Fruit fly (Drosophila melanogaster) whole organism, embryonic: Measurements from ENCODE around the gene gish.

Experiments
- Atf6 ChIP-seq: fragments of 200-800 bp; sonication (Bioruptor generic); IDR thresholded peaks from 2 replicates; pipeline ENCODE4 v1.3.6; 2022; ENCODE audit warnings: missing biosample characterization, missing genetic modification characterization
- Bteb2 ChIP-seq: fragments of 200-800 bp; sonication (Bioruptor generic); optimal IDR thresholded peaks from 2 replicates; lab custom pipeline; 2016; ENCODE audit warnings: missing biosample characterization, missing genetic modification characterization
- CG11093 ChIP-seq: fragments of 200-800 bp; sonication (Bioruptor generic); IDR thresholded peaks from 3 replicates; pipeline ENCODE4 v1.3.6; 2022; ENCODE audit warnings: missing biosample characterization, missing genetic modification characterization
- CG11504 ChIP-seq: fragments of 200-800 bp; sonication (Bioruptor generic); optimal IDR thresholded peaks from 3 replicates; lab custom pipeline; 2019; ENCODE audit warnings: missing biosample characterization, mild to moderate bottlenecking, missing genetic modification characterization, moderate library complexity
- CG12104 ChIP-seq: fragments of 200-800 bp; sonication (Bioruptor generic); optimal IDR thresholded peaks from 3 replicates; lab custom pipeline; 2016; ENCODE audit warnings: missing biosample characterization, missing genetic modification characterization
- CG12155 ChIP-seq: fragments of 200-800 bp; sonication (Bioruptor generic); optimal IDR thresholded peaks from 3 replicates; lab custom pipeline; 2016; ENCODE audit warnings: missing biosample characterization, missing genetic modification characterization
- CG1233 ChIP-seq: fragments of 200-800 bp; sonication (Bioruptor generic); optimal IDR thresholded peaks from 4 replicates; lab custom pipeline; 2018; ENCODE audit warnings: missing biosample characterization, mild to moderate bottlenecking, missing genetic modification characterization
- CG13296 ChIP-seq: fragments of 200-800 bp; sonication (Bioruptor generic); optimal IDR thresholded peaks from 3 replicates; lab custom pipeline; 2018; ENCODE audit warnings: missing biosample characterization, mild to moderate bottlenecking, missing genetic modification characterization
- CG13775 ChIP-seq: fragments of 200-800 bp; sonication (Bioruptor generic); optimal IDR thresholded peaks from 3 replicates; lab custom pipeline; 2017; ENCODE audit warnings: missing biosample characterization, mild to moderate bottlenecking, missing genetic modification characterization
- CG15011 ChIP-seq: fragments of 200-800 bp; sonication (Bioruptor generic); optimal IDR thresholded peaks from 3 replicates; lab custom pipeline; 2018; ENCODE audit warnings: missing biosample characterization, mild to moderate bottlenecking, missing genetic modification characterization
- CG15601 ChIP-seq: fragments of 200-800 bp; sonication (Bioruptor generic); optimal IDR thresholded peaks from 3 replicates; lab custom pipeline; 2019; ENCODE audit warnings: missing biosample characterization, mild to moderate bottlenecking, missing genetic modification characterization, moderate library complexity
- CG17328 ChIP-seq: fragments of 200-800 bp; sonication (Bioruptor generic); IDR thresholded peaks from 2 replicates; pipeline ENCODE4 v1.3.6; 2022; ENCODE audit warnings: missing biosample characterization, missing genetic modification characterization
- CG18262 ChIP-seq: fragments of 200-800 bp; optimal IDR thresholded peaks from 3 replicates; lab custom pipeline; 2019; ENCODE audit warnings: missing biosample characterization, mild to moderate bottlenecking, missing genetic modification characterization, moderate library complexity
- CG2202 ChIP-seq: fragments of 200-800 bp; sonication (Bioruptor generic); optimal IDR thresholded peaks from 2 replicates; lab custom pipeline; 2018; ENCODE audit warnings: missing biosample characterization, mild to moderate bottlenecking, missing genetic modification characterization
- CG34224 ChIP-seq: fragments of 200-800 bp; sonication (Bioruptor generic); IDR thresholded peaks from 3 replicates; pipeline ENCODE4 v1.3.6; 2022; ENCODE audit warnings: missing biosample characterization, missing genetic modification characterization; ENCODE audit not compliant: partially characterized antibody
- CG7839 ChIP-seq: fragments of 200-800 bp; sonication (Bioruptor generic); optimal IDR thresholded peaks from 3 replicates; lab custom pipeline; 2018; ENCODE audit warnings: missing biosample characterization, mild to moderate bottlenecking, missing genetic modification characterization, moderate library complexity
- CG8281 ChIP-seq: fragments of 200-800 bp; sonication (Bioruptor generic); optimal IDR thresholded peaks from 2 replicates; lab custom pipeline; 2018; ENCODE audit warnings: missing biosample characterization, mild to moderate bottlenecking, missing genetic modification characterization, moderate library complexity
- CkIIα-i1 ChIP-seq: fragments of 200-800 bp; sonication (Bioruptor generic); IDR thresholded peaks from 2 replicates; pipeline ENCODE4 v1.3.6; 2022; ENCODE audit warnings: missing biosample characterization, missing genetic modification characterization
- Gsc ChIP-seq: fragments of 200-800 bp; sonication (Bioruptor generic); IDR thresholded peaks from 2 replicates; pipeline ENCODE4 v1.3.6; 2022; ENCODE audit warnings: missing biosample characterization, missing genetic modification characterization
- HLH54F ChIP-seq: fragments of 200-800 bp; sonication (Bioruptor generic); optimal IDR thresholded peaks from 3 replicates; lab custom pipeline; 2016; ENCODE audit warnings: missing biosample characterization, missing genetic modification characterization
- HmgZ ChIP-seq: fragments of 200-800 bp; sonication (Bioruptor generic); optimal IDR thresholded peaks from 2 replicates; lab custom pipeline; 2018; ENCODE audit warnings: missing biosample characterization, mild to moderate bottlenecking, missing genetic modification characterization
- Hr51 ChIP-seq, 2 experiments: fragments of 200-800 bp; sonication (Bioruptor generic); optimal IDR thresholded peaks; 2 replicates in 1 of 2; 3 replicates in 1 of 2; lab custom pipeline; 2016 to 2018; ENCODE audit warnings: missing biosample characterization in 2 of 2, missing genetic modification characterization in 2 of 2, mild to moderate bottlenecking in 1 of 2, moderate library complexity in 1 of 2
- MBD-R2 ChIP-seq: fragments of 200-800 bp; sonication (Bioruptor generic); IDR thresholded peaks from 2 replicates; pipeline ENCODE4 v1.3.6; 2022; ENCODE audit warnings: missing biosample characterization, missing genetic modification characterization
- Mad ChIP-seq: fragments of 200-800 bp; sonication (Bioruptor generic); optimal IDR thresholded peaks from 2 replicates; lab custom pipeline; 2016; ENCODE audit warnings: missing biosample characterization, missing genetic modification characterization
- NFAT ChIP-seq: fragments of 200-800 bp; sonication (Bioruptor generic); IDR thresholded peaks from 2 replicates; pipeline ENCODE4 v1.3.6; 2022; ENCODE audit warnings: missing biosample characterization, missing genetic modification characterization
- Sin3A ChIP-seq: fragments of >200 bp; optimal IDR thresholded peaks from 2 replicates; lab custom pipeline; 2018
- TFAM ChIP-seq: fragments of 200-800 bp; sonication (Bioruptor generic); optimal IDR thresholded peaks from 2 replicates; lab custom pipeline; 2017; ENCODE audit warnings: missing biosample characterization, missing genetic modification characterization, inconsistent platforms
- ac ChIP-seq: fragments of 200-800 bp; sonication (Bioruptor generic); optimal IDR thresholded peaks from 3 replicates; lab custom pipeline; 2017; ENCODE audit warnings: missing biosample characterization, mild to moderate bottlenecking, missing genetic modification characterization
- ash1 ChIP-seq: fragments of 200-800 bp; sonication (Bioruptor generic); optimal IDR thresholded peaks from 2 replicates; lab custom pipeline; 2018; ENCODE audit warnings: missing biosample characterization, mild to moderate bottlenecking, missing genetic modification characterization
- cato ChIP-seq: fragments of 200-800 bp; sonication (Bioruptor generic); optimal IDR thresholded peaks from 2 replicates; lab custom pipeline; 2016; ENCODE audit warnings: missing biosample characterization, missing genetic modification characterization, borderline replicate concordance
- caup ChIP-seq: fragments of 200-800 bp; sonication (Bioruptor generic); optimal IDR thresholded peaks from 3 replicates; lab custom pipeline; 2017; ENCODE audit warnings: missing biosample characterization, mild to moderate bottlenecking, missing genetic modification characterization, moderate library complexity; ENCODE audit not compliant: severe bottlenecking
- croc ChIP-seq: fragments of 200-800 bp; sonication (Bioruptor generic); conservative IDR thresholded peaks from 3 replicates; pipeline ENCODE4 v1.3.6; 2022; ENCODE audit warnings: missing biosample characterization, missing genetic modification characterization
- dmrt99B ChIP-seq: fragments of 200-800 bp; sonication (Bioruptor generic); optimal IDR thresholded peaks from 2 replicates; lab custom pipeline; 2018; ENCODE audit warnings: missing biosample characterization, mild to moderate bottlenecking, missing genetic modification characterization, moderate library complexity
- exex ChIP-seq: fragments of 200-800 bp; sonication (Bioruptor generic); optimal IDR thresholded peaks from 4 replicates; lab custom pipeline; 2018; ENCODE audit warnings: missing biosample characterization, mild to moderate bottlenecking, missing genetic modification characterization, moderate library complexity
- fu2 ChIP-seq: fragments of 200-800 bp; sonication (Bioruptor generic); optimal IDR thresholded peaks from 2 replicates; lab custom pipeline; 2016; ENCODE audit warnings: missing biosample characterization, missing genetic modification characterization
- gcm ChIP-seq: fragments of 200-800 bp; sonication (Bioruptor generic); optimal IDR thresholded peaks from 2 replicates; lab custom pipeline; 2019; ENCODE audit warnings: missing biosample characterization, mild to moderate bottlenecking, missing genetic modification characterization, moderate library complexity
- gsb-n ChIP-seq: fragments of 200-800 bp; sonication (Bioruptor generic); optimal IDR thresholded peaks from 3 replicates; lab custom pipeline; 2018; ENCODE audit warnings: missing biosample characterization, mild to moderate bottlenecking, missing genetic modification characterization
- insv ChIP-seq, 2 experiments: fragments of 200-800 bp; sonication (Bioruptor generic); optimal IDR thresholded peaks; 3 replicates each; lab custom pipeline; 2016 to 2018; ENCODE audit warnings: missing biosample characterization in 2 of 2, missing genetic modification characterization in 2 of 2
- jumu ChIP-seq: fragments of 200-800 bp; sonication (Bioruptor generic); optimal IDR thresholded peaks from 3 replicates; lab custom pipeline; 2016; ENCODE audit warnings: missing biosample characterization, missing genetic modification characterization
- ken ChIP-seq: fragments of 200-800 bp; sonication (Bioruptor generic); IDR thresholded peaks from 3 replicates; pipeline ENCODE4 v1.3.6; 2022; ENCODE audit warnings: missing biosample characterization, missing genetic modification characterization
- luna ChIP-seq: fragments of 200-800 bp; sonication (Bioruptor generic); optimal IDR thresholded peaks from 2 replicates; lab custom pipeline; 2016; ENCODE audit warnings: missing biosample characterization, missing genetic modification characterization
- p53 ChIP-seq: fragments of 200-800 bp; sonication (Bioruptor generic); optimal IDR thresholded peaks from 2 replicates; lab custom pipeline; 2016; ENCODE audit warnings: missing biosample characterization, missing genetic modification characterization
- pan ChIP-seq, 4 experiments: fragments of >200 bp in 3 of 4; fragments of 200-800 bp in 1 of 4; sonication (Bioruptor generic) in 1 of 4; optimal IDR thresholded peaks in 3 of 4; IDR thresholded peaks in 1 of 4; 2 replicates each; pipeline versions ENCODE4 v1.3.6 to Lab custom; 2017 to 2022; ENCODE audit warnings: missing biosample characterization in 2 of 4, missing genetic modification characterization in 2 of 4, mixed read lengths in 1 of 4
- tin ChIP-seq: fragments of 200-800 bp; sonication (Bioruptor generic); optimal IDR thresholded peaks from 3 replicates; lab custom pipeline; 2016; ENCODE audit warnings: missing biosample characterization, missing genetic modification characterization
- vnd ChIP-seq: fragments of 200-800 bp; sonication (Bioruptor generic); IDR thresholded peaks from 3 replicates; pipeline ENCODE4 v1.3.6; 2022; ENCODE audit warnings: missing biosample characterization, missing genetic modification characterization; ENCODE audit not compliant: partially characterized antibody
- wor ChIP-seq: fragments of 200-800 bp; sonication (Bioruptor generic); IDR thresholded peaks from 2 replicates; pipeline ENCODE4 v1.3.6; 2022; ENCODE audit warnings: missing biosample characterization, missing genetic modification characterization
- zen ChIP-seq: fragments of 200-800 bp; sonication (Bioruptor generic); optimal IDR thresholded peaks from 3 replicates; lab custom pipeline; 2018; ENCODE audit warnings: missing biosample characterization, mild to moderate bottlenecking, missing genetic modification characterization, moderate library complexity

gish gene

dm6 chr3R:16280003-16280998 lies 8.0 kb downstream of the gish start (continued):
- TF ChIP-seq CG15601 (tag; lab: Kevin White, UChicago): peak; percentile 99
- TF ChIP-seq CG11504: peak; percentile 98
- TF ChIP-seq CG13775 (GFP tag; lab: Kevin White, UChicago): peak; percentile 99
- peak; percentile 95 for TF ChIP-seq CG8281
- peak; percentile 99 for TF ChIP-seq CG12155 (GFP tag; lab: Kevin White, UChicago)
- peak; percentile 96 for TF ChIP-seq TFAM (GFP tag; lab: Kevin White, UChicago)
- peak; percentile 99 for TF ChIP-seq ken (GFP tag; lab: Robert Waterston, UW)
- TF ChIP-seq CG12104 (GFP tag; lab: Kevin White, UChicago): peak; percentile 99
- peak; percentile 99 for TF ChIP-seq fu2 (GFP tag; lab: Kevin White, UChicago)
- peak; percentile 99 for TF ChIP-seq Atf6 (GFP tag; lab: Robert Waterston, UW)
- peak; percentile 96 for TF ChIP-seq exex (tag; lab: Kevin White, UChicago)
- TF ChIP-seq CG15011 (GFP tag; lab: Kevin White, UChicago): peak; percentile 99
- peak; percentile 99 for TF ChIP-seq CG2202
- peak; percentile 99 to 100 for TF ChIP-seq Hr51 (GFP tag; optimal IDR thresholded peaks at IDR 0.05; lab: Kevin White, UChicago)
- TF ChIP-seq zen: peak; percentile 99
- peak; percentile 99 for TF ChIP-seq cato (GFP tag; lab: Kevin White, UChicago)
- peak; percentile 99 for TF ChIP-seq Mad
- peak; percentile 59 to 83 for TF ChIP-seq insv (GFP tag; optimal IDR thresholded peaks at IDR 0.05; lab: Kevin White, UChicago)
- TF ChIP-seq CG18262: peak; percentile 100
- TF ChIP-seq croc (GFP tag; lab: Robert Waterston, UW): peak; percentile 98
- TF ChIP-seq Bteb2 (GFP tag; lab: Kevin White, UChicago): peak; percentile 100
- TF ChIP-seq tin: peak; percentile 99
- TF ChIP-seq CG17328: peak; percentile 100
- peak; percentile 97 for TF ChIP-seq p53 (GFP tag; lab: Kevin White, UChicago)
- peak; percentile 92 for TF ChIP-seq ash1 (GFP tag; lab: Kevin White, UChicago)
- TF ChIP-seq CG7839: peak; percentile 100
- peak; percentile 99 for TF ChIP-seq dmrt99B (tag; lab: Kevin White, UChicago)
- no peak for TF ChIP-seq Gsc (GFP tag; lab: Robert Waterston, UW)
- TF ChIP-seq jumu (GFP tag; lab: Kevin White, UChicago): peak; percentile 99
- TF ChIP-seq vnd (GFP tag; lab: Robert Waterston, UW): no peak
- peak; percentile 100 for TF ChIP-seq gcm (GFP tag; lab: Kevin White, UChicago)
- peak; percentile 100 for TF ChIP-seq HmgZ (tag; lab: Kevin White, UChicago)
- peak; percentile 97; the same call in 1 of the 2 replicates for TF ChIP-seq CkIIα-i1 (GFP tag; lab: Robert Waterston, UW)
- TF ChIP-seq MBD-R2 (GFP tag; lab: Robert Waterston, UW): peak; percentile 99
- peak; percentile 99 for TF ChIP-seq CG1233 (GFP tag; lab: Kevin White, UChicago)
- TF ChIP-seq NFAT: peak; percentile 99
- peak; percentile 97 for TF ChIP-seq ac (GFP tag; lab: Kevin White, UChicago)
- peak; percentile 99 for TF ChIP-seq caup (GFP tag; lab: Kevin White, UChicago)
- TF ChIP-seq CG13296 (GFP tag; lab: Kevin White, UChicago): peak; percentile 99
- peak; percentile 22; the same call in 1 of the 3 replicates for TF ChIP-seq CG34224 (GFP tag; lab: Robert Waterston, UW)
- TF ChIP-seq pan (optimal IDR thresholded peaks at IDR 0.05; lab: Kevin White, UChicago): no peak
- peak in 1 of 2 experiments; percentile 100 for TF ChIP-seq pan (GFP tag; optimal IDR thresholded peaks at IDR 0.05 in 1 of 2, IDR thresholded peaks at IDR 0.05 in 1 of 2)
- peak; percentile 99 for TF ChIP-seq gsb-n
- TF ChIP-seq Sin3A (lab: Kevin White, UChicago): no peak
- peak; percentile 99 for TF ChIP-seq luna (GFP tag; lab: Kevin White, UChicago)
- TF ChIP-seq HLH54F: peak; percentile 99
- peak; percentile 99 for TF ChIP-seq wor (GFP tag; lab: Robert Waterston, UW)
- peak; percentile 98 for TF ChIP-seq CG11093 (GFP tag; lab: Robert Waterston, UW)
